Fruit fly (Drosophila melanogaster): ENCODE data around the gene Cpr12A.

The Cpr12A gene

dm6 chrX:13536776-13537175 lies 6.7 kb upstream of the Cpr12A start:
- TF ChIP-seq esn (GFP tag; optimal IDR thresholded peaks at IDR 0.05) (peak; percentile 37), fkh (GFP tag; optimal IDR thresholded peaks at IDR 0.05) (no peak), lz (GFP tag; optimal IDR thresholded peaks at IDR 0.05) (peak; percentile 1), CG10631 (GFP tag; optimal IDR thresholded peaks at IDR 0.05) (peak; percentile 5), CG10669 (GFP tag; optimal IDR thresholded peaks at IDR 0.05) (peak; percentile 20), Hr39 (GFP tag; optimal IDR thresholded peaks at IDR 0.05) (peak; percentile 26), CG11902 (GFP tag; optimal IDR thresholded peaks at IDR 0.05) (no peak), CG3032 (tag; optimal IDR thresholded peaks at IDR 0.05) (peak; percentile 5), Ets96B (tag; optimal IDR thresholded peaks at IDR 0.05) (peak; percentile 25), Hr4 (GFP tag; optimal IDR thresholded peaks at IDR 0.05) (no peak), CG11294 (GFP tag; IDR thresholded peaks at IDR 0.05) (no peak), net (GFP tag; optimal IDR thresholded peaks at IDR 0.05) (no peak), acj6 (GFP tag; optimal IDR thresholded peaks at IDR 0.05) (peak; percentile 16), Met (GFP tag; optimal IDR thresholded peaks at IDR 0.05) (peak; percentile 37), Blimp-1 (GFP tag; optimal IDR thresholded peaks at IDR 0.05) (no peak), CG6792 (GFP tag; optimal IDR thresholded peaks at IDR 0.05) (peak; percentile 8), Eip93F (GFP tag; optimal IDR thresholded peaks at IDR 0.05) (no peak), dsx (GFP tag; optimal IDR thresholded peaks at IDR 0.05; ENCODE audit: poor library complexity, severe bottlenecking) (peak; percentile 5), CG8319 (GFP tag; optimal IDR thresholded peaks at IDR 0.05) (no peak), CG9139 (GFP tag; optimal IDR thresholded peaks at IDR 0.05) (no peak), Lpt (GFP tag; optimal IDR thresholded peaks at IDR 0.05) (no peak), CG32006 (GFP tag; optimal IDR thresholded peaks at IDR 0.05) (peak; percentile 6), Eip78C (GFP tag) (peak; percentile 69), salr (GFP tag; optimal IDR thresholded peaks at IDR 0.05) (no peak), Ets21C (GFP tag; optimal IDR thresholded peaks at IDR 0.05) (no peak), CG6163 (GFP tag; IDR thresholded peaks at IDR 0.05) (peak; percentile 65; the same call in 2 of the 3 replicates), cyc (GFP tag; optimal IDR thresholded peaks at IDR 0.05) (no peak), topi (GFP tag; optimal IDR thresholded peaks at IDR 0.05) (peak; percentile 11), CG31627 (GFP tag; optimal IDR thresholded peaks at IDR 0.05) (peak; percentile 2), CG15336 (GFP tag; IDR thresholded peaks at IDR 0.05) (no peak), OdsH (GFP tag; optimal IDR thresholded peaks at IDR 0.05) (peak; percentile 2), ss (GFP tag; optimal IDR thresholded peaks at IDR 0.05) (peak in 1 of 2 experiments; percentile 6), CG3919 (GFP tag; optimal IDR thresholded peaks at IDR 0.05) (peak; percentile 7), CG34406 (GFP tag; optimal IDR thresholded peaks at IDR 0.05) (peak; percentile 16), CG6854 (GFP tag; optimal IDR thresholded peaks at IDR 0.05) (no peak), Sox102F (GFP tag; optimal IDR thresholded peaks at IDR 0.05) (peak; percentile 33), Smox (GFP tag; optimal IDR thresholded peaks at IDR 0.05) (peak; percentile 19), pdm3 (GFP tag; optimal IDR thresholded peaks at IDR 0.05) (peak; percentile 33), fd85E (GFP tag; optimal IDR thresholded peaks at IDR 0.05) (no peak), svp (GFP tag) (peak; percentile 24), CG1621 (tag; optimal IDR thresholded peaks at IDR 0.05) (no peak), CG8119 (GFP tag; IDR thresholded peaks at IDR 0.05) (no peak)

DNA sequence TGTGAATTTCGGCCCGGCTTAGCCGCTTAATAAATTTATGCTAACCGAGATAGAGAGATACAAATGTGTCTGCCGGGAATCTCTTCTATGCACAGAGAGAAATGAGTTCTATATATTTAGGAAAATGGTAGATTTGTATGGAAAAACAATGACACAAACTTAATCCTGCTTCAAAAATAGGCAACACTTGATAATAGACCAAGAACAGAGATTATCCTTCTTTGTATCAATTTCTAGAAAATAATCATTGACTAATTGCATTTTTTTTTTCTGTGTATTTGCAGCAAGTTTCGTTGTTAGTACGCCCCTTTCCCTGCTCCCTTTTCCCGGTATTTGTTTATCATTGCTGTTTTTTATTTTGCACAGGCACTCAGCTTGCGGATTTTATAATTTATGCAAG lies 4.0 kb upstream of the Cpr12A start:
- TF ChIP-seq CG10669 (GFP tag; optimal IDR thresholded peaks at IDR 0.05) (no peak), cyc (GFP tag; optimal IDR thresholded peaks at IDR 0.05) (peak; percentile 42), Blimp-1 (GFP tag; optimal IDR thresholded peaks at IDR 0.05) (no peak), acj6 (GFP tag; optimal IDR thresholded peaks at IDR 0.05) (peak; percentile 45), Eip75B (GFP tag; optimal IDR thresholded peaks at IDR 0.05) (peak; percentile 22), lz (GFP tag; optimal IDR thresholded peaks at IDR 0.05) (peak; percentile 36), svp (GFP tag) (peak; percentile 66), Eip93F (GFP tag; optimal IDR thresholded peaks at IDR 0.05) (no peak), fd85E (GFP tag; optimal IDR thresholded peaks at IDR 0.05) (no peak), CG1621 (tag; optimal IDR thresholded peaks at IDR 0.05) (no peak), CG6276 (GFP tag; optimal IDR thresholded peaks at IDR 0.05) (no peak), achi (GFP tag; optimal IDR thresholded peaks at IDR 0.05) (peak; percentile 0), CG8632 (GFP tag; optimal IDR thresholded peaks at IDR 0.05) (peak; percentile 20), CG15336 (GFP tag; IDR thresholded peaks at IDR 0.05) (no peak), CG34406 (GFP tag; optimal IDR thresholded peaks at IDR 0.05) (peak; percentile 10), pdm3 (GFP tag; optimal IDR thresholded peaks at IDR 0.05) (peak; percentile 18), CG11902 (GFP tag; optimal IDR thresholded peaks at IDR 0.05) (no peak), spab (GFP tag; optimal IDR thresholded peaks at IDR 0.05) (no peak), net (GFP tag; optimal IDR thresholded peaks at IDR 0.05) (no peak), Met (GFP tag; optimal IDR thresholded peaks at IDR 0.05) (peak; percentile 67), CG4318 (GFP tag; optimal IDR thresholded peaks at IDR 0.05) (no peak), CG7368 (GFP tag; optimal IDR thresholded peaks at IDR 0.05) (no peak), CG3919 (GFP tag; optimal IDR thresholded peaks at IDR 0.05) (peak; percentile 17), CG10631 (GFP tag; optimal IDR thresholded peaks at IDR 0.05) (peak; percentile 25), CG11294 (GFP tag; IDR thresholded peaks at IDR 0.05) (no peak), CG8119 (GFP tag; IDR thresholded peaks at IDR 0.05) (no peak), Hr39 (GFP tag; optimal IDR thresholded peaks at IDR 0.05) (peak; percentile 57), CG6163 (GFP tag; IDR thresholded peaks at IDR 0.05) (no peak), ss (GFP tag; optimal IDR thresholded peaks at IDR 0.05) (no peak)
